Worm (Caenorhabditis elegans): ENCODE measurements around the gene C38D4.10.

DNA sequence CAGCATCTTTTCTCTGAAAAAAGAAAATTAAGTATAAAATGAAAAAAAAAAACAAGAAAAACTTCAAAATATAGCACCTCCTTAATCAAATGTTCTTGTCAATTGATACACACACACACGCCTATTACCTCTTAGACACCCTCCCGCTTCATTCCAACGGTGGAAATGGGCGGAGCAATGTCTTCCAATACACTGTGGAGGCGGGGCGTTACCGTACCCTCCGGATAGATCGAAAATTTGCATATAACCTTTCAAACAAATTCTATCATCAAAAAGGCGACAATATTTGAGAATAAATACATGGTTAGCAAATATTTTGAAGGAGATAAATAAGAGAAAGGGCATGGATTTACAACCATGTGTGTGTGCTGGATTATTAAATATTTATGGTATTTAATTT, 25.8 kb downstream of the C38D4.10 start:
- TF ChIP-seq nhr-77 (tag; optimal IDR thresholded peaks at IDR 0.05) (no peak), ces-1 (GFP tag; optimal IDR thresholded peaks at IDR 0.05) (no peak), lin-13 (GFP tag; optimal IDR thresholded peaks at IDR 0.05) (no peak)
